Worm (Caenorhabditis elegans): ENCODE results near the gene daf-37.
A peak's percentile ranks its signal among the peaks of the same experiment; 100 is the strongest.

The daf-37 gene

DNA sequence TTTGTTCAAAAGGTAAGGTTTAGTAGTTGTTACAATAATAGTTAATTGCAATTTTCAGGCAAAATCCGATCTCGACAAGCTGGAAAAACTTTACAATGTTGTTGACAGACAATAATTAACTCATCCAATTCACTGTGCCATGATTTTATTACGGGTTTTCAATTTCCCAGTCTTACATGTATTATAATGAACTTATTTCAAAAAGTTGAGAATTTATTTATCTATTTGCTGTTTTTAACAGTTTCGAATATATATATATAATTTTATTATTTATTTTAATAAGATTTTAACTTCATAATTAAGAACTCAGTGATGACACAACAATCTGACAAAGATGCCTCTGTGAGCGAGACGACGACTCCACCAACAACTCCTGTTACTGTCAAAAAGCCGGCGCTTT, 38.0 kb upstream of the daf-37 start, which contains the start of gene lelo-1:
lelo-1 (plus strand) TSS at position 301 of the 400 bp plus-strand sequence.
- TF ChIP-seq fos-1 (tag; optimal IDR thresholded peaks at IDR 0.05) (no peak), F49E8.2 (tag; optimal IDR thresholded peaks at IDR 0.05; ENCODE audit: borderline replicate concordance) (no peak), ZK337.2 (GFP tag; IDR thresholded peaks at IDR 0.05) (no peak), F10B5.3 (tag; optimal IDR thresholded peaks at IDR 0.05) (no peak), nhr-28 (tag; optimal IDR thresholded peaks at IDR 0.05) (no peak), ceh-32 (tag; optimal IDR thresholded peaks at IDR 0.05; ENCODE audit: poor library complexity) (no peak), F26F4.8 (GFP tag; conservative IDR thresholded peaks at IDR 0.05) (no peak), saeg-2 (GFP tag; IDR thresholded peaks at IDR 0.05) (no peak), php-3 (GFP tag; IDR thresholded peaks at IDR 0.05) (no peak), nhr-77 (tag; optimal IDR thresholded peaks at IDR 0.05) (no peak), lin-29 (GFP tag; IDR thresholded peaks at IDR 0.05) (no peak), ceh-28 (tag; optimal IDR thresholded peaks at IDR 0.05) (no peak), attf-4 (tag; optimal IDR thresholded peaks at IDR 0.05) (no peak), dmd-9 (GFP tag; IDR thresholded peaks at IDR 0.05) (no peak), F44E2.7 (GFP tag; IDR thresholded peaks at IDR 0.05) (no peak), spr-1 (tag; optimal IDR thresholded peaks at IDR 0.05) (no peak)

ce11 chrII:6245199-6245702, 37.2 kb upstream of the daf-37 start, which contains the start of gene blos-4:
Gene blos-4, plus strand, starts transcription at chrII:6245249.
- TF ChIP-seq nhr-41 (GFP tag; IDR thresholded peaks at IDR 0.05) (no peak), dpl-1 (GFP tag; optimal IDR thresholded peaks at IDR 0.05) (peak; percentile 58)

ce11 chrII:6244171-6244570, 36.2 kb upstream of the daf-37 start, which contains the start of gene tat-4:
Gene tat-4, minus strand, starts transcription at chrII:6244287.
- no peak for TF ChIP-seq snpc-1.2 (GFP tag; IDR thresholded peaks at IDR 0.05)
- TF ChIP-seq hlh-11 (tag; optimal IDR thresholded peaks at IDR 0.05), result no peak
- TF ChIP-seq nhr-42 (GFP tag; IDR thresholded peaks at IDR 0.05), result no peak
- TF ChIP-seq nhr-28 (tag; optimal IDR thresholded peaks at IDR 0.05), result peak; percentile 81
- TF ChIP-seq aha-1 (tag), result peak; percentile 14
- no peak for TF ChIP-seq R02D3.7 (tag; optimal IDR thresholded peaks at IDR 0.05)
- no peak for TF ChIP-seq nhr-77 (tag; optimal IDR thresholded peaks at IDR 0.05)
- no peak for TF ChIP-seq mes-2 (tag; optimal IDR thresholded peaks at IDR 0.05; ENCODE audit: poor library complexity, severe bottlenecking)
- TF ChIP-seq zfp-3 (GFP tag; conservative IDR thresholded peaks at IDR 0.05), result no peak
- no peak for TF ChIP-seq F37D6.2 (tag; optimal IDR thresholded peaks at IDR 0.05)
- TF ChIP-seq nhr-6 (tag; optimal IDR thresholded peaks at IDR 0.05), result peak; percentile 24
- no peak for TF ChIP-seq madf-5 (GFP tag; IDR thresholded peaks at IDR 0.05)
- no peak for TF ChIP-seq lin-1 (GFP tag; IDR thresholded peaks at IDR 0.05)
- no peak for TF ChIP-seq T26A8.4 (GFP tag; IDR thresholded peaks at IDR 0.05)
- TF ChIP-seq ceh-20 (GFP tag; IDR thresholded peaks at IDR 0.05), result no peak
- TF ChIP-seq nhr-10 (tag; optimal IDR thresholded peaks at IDR 0.05), result no peak
- no peak for TF ChIP-seq mxl-3 (GFP tag; optimal IDR thresholded peaks at IDR 0.05)
- no peak for TF ChIP-seq zip-11 (GFP tag; IDR thresholded peaks at IDR 0.05)
- TF ChIP-seq dve-1 (tag; optimal IDR thresholded peaks at IDR 0.05; ENCODE audit: insufficient read depth), result peak; percentile 12
- TF ChIP-seq sdz-12 (GFP tag; optimal IDR thresholded peaks at IDR 0.05), result no peak
- no peak for TF ChIP-seq jun-1 (tag; optimal IDR thresholded peaks at IDR 0.05)
- no peak for TF ChIP-seq zfp-2 (tag; optimal IDR thresholded peaks at IDR 0.05)
- TF ChIP-seq ZK337.2 (GFP tag; IDR thresholded peaks at IDR 0.05), result no peak
- TF ChIP-seq ctbp-1 (GFP tag; IDR thresholded peaks at IDR 0.05), result no peak
- TF ChIP-seq pqm-1 (tag; optimal IDR thresholded peaks at IDR 0.05), result peak; percentile 89
- TF ChIP-seq set-16 (GFP tag; IDR thresholded peaks at IDR 0.05), result no peak
